Worm (Caenorhabditis elegans) whole organism, L2 larva: Measurements from ENCODE around the gene sre-29.
A peak's percentile ranks its signal among the peaks of the same experiment; 100 is the strongest.

Source experiments
- C34F6.9 ChIP-seq: fragments of 150-350 bp; optimal IDR thresholded peaks from 2 replicates; lab custom pipeline; 2014; ENCODE audit warnings: missing biosample characterization, missing genetic modification characterization
- Y55F3AM.14 ChIP-seq: fragments of 200-800 bp; sonication (Bioruptor generic); optimal IDR thresholded peaks from 2 replicates; lab custom pipeline; 2018; ENCODE audit warnings: mild to moderate bottlenecking, missing genetic modification characterization, missing compliant biosample characterization
- ZK546.5 ChIP-seq: sonication (generic microtip); optimal IDR thresholded peaks from 2 replicates; lab custom pipeline; 2017; ENCODE audit warnings: missing biosample characterization, missing genetic modification characterization
- alr-1 ChIP-seq: fragments of 150-350 bp; optimal IDR thresholded peaks from 2 replicates; lab custom pipeline; 2014; ENCODE audit warnings: missing biosample characterization, missing genetic modification characterization
- blmp-1 ChIP-seq: sonication (generic microtip); optimal IDR thresholded peaks from 2 replicates; lab custom pipeline; 2017; ENCODE audit warnings: missing genetic modification characterization, mild to moderate bottlenecking, missing compliant biosample characterization, antibody characterized with exemption, moderate library complexity; ENCODE audit not compliant: insufficient read depth
- ceh-16 ChIP-seq: fragments of 150-350 bp; optimal IDR thresholded peaks from 2 replicates; lab custom pipeline; 2014; ENCODE audit warnings: missing biosample characterization, missing genetic modification characterization
- ceh-82 ChIP-seq: fragments of 150-350 bp; optimal IDR thresholded peaks from 2 replicates; lab custom pipeline; 2014; ENCODE audit warnings: missing biosample characterization, missing genetic modification characterization
- crh-2 ChIP-seq: sonication (generic microtip); optimal IDR thresholded peaks from 2 replicates; lab custom pipeline; 2017; ENCODE audit warnings: missing biosample characterization, missing genetic modification characterization
- dmd-4 ChIP-seq: sonication (generic microtip); optimal IDR thresholded peaks from 2 replicates; lab custom pipeline; 2017; ENCODE audit warnings: missing biosample characterization, missing genetic modification characterization
- egl-27 ChIP-seq: sonication (generic microtip); optimal IDR thresholded peaks from 3 replicates; lab custom pipeline; 2017; ENCODE audit warnings: missing biosample characterization, missing genetic modification reagents, missing genetic modification characterization
- elt-3 ChIP-seq: sonication (generic microtip); optimal IDR thresholded peaks from 2 replicates; lab custom pipeline; 2017; ENCODE audit warnings: missing biosample characterization, missing genetic modification characterization
- fos-1 ChIP-seq: fragments of 150-350 bp; optimal IDR thresholded peaks from 2 replicates; lab custom pipeline; 2014; ENCODE audit warnings: missing biosample characterization, missing genetic modification characterization
- gmeb-1 ChIP-seq: fragments of 150-350 bp; optimal IDR thresholded peaks from 2 replicates; lab custom pipeline; 2014; ENCODE audit warnings: missing biosample characterization, missing genetic modification characterization
- lin-39 ChIP-seq: fragments of 150-350 bp; optimal IDR thresholded peaks from 2 replicates; lab custom pipeline; 2014; ENCODE audit warnings: missing biosample characterization, missing genetic modification reagents, missing genetic modification characterization
- lsy-2 ChIP-seq, 2 experiments: fragments of 150-350 bp in 1 of 2; sonication (generic microtip) in 1 of 2; optimal IDR thresholded peaks; 2 replicates each; lab custom pipeline; 2014 to 2017; ENCODE audit warnings: missing biosample characterization in 2 of 2, missing genetic modification characterization in 2 of 2
- nhr-10 ChIP-seq: sonication (generic microtip); optimal IDR thresholded peaks from 2 replicates; lab custom pipeline; 2017; ENCODE audit warnings: missing biosample characterization, missing genetic modification characterization
- nhr-11 ChIP-seq: fragments of 150-350 bp; optimal IDR thresholded peaks from 2 replicates; lab custom pipeline; 2014; ENCODE audit warnings: missing biosample characterization, missing genetic modification characterization
- nhr-12 ChIP-seq: fragments of 150-350 bp; optimal IDR thresholded peaks from 2 replicates; lab custom pipeline; 2014; ENCODE audit warnings: missing biosample characterization, missing genetic modification characterization
- nhr-129 ChIP-seq: fragments of 150-350 bp; optimal IDR thresholded peaks from 2 replicates; lab custom pipeline; 2014; ENCODE audit warnings: missing biosample characterization, missing genetic modification characterization
- nhr-21 ChIP-seq: fragments of 150-350 bp; optimal IDR thresholded peaks from 2 replicates; lab custom pipeline; 2014; ENCODE audit warnings: missing biosample characterization, missing genetic modification characterization
- nhr-237 ChIP-seq: fragments of 150-350 bp; optimal IDR thresholded peaks from 2 replicates; lab custom pipeline; 2014; ENCODE audit warnings: missing biosample characterization, missing genetic modification characterization
- nhr-25 ChIP-seq: fragments of 150-350 bp; sonication (generic microtip); optimal IDR thresholded peaks from 3 replicates; lab custom pipeline; 2014; ENCODE audit warnings: missing biosample characterization, missing genetic modification characterization
- nhr-6 ChIP-seq: fragments of 150-350 bp; optimal IDR thresholded peaks from 2 replicates; lab custom pipeline; 2014; ENCODE audit warnings: missing biosample characterization, missing genetic modification characterization
- nhr-77 ChIP-seq: fragments of 150-350 bp; optimal IDR thresholded peaks from 2 replicates; lab custom pipeline; 2014; ENCODE audit warnings: missing biosample characterization, missing genetic modification characterization
- sma-9 ChIP-seq, 2 experiments: fragments of 150-350 bp in 1 of 2; sonication (generic microtip) in 1 of 2; optimal IDR thresholded peaks; 2 replicates each; lab custom pipeline; 2014 to 2016; ENCODE audit warnings: missing genetic modification characterization in 2 of 2, mild to moderate bottlenecking in 1 of 2, missing biosample characterization in 1 of 2, missing compliant biosample characterization in 1 of 2, missing genetic modification reagents in 1 of 2, moderate library complexity in 1 of 2
- snpc-4 ChIP-seq: fragments of 150-350 bp; optimal IDR thresholded peaks from 2 replicates; lab custom pipeline; 2014; ENCODE audit warnings: missing biosample characterization, missing genetic modification characterization
- unc-55 ChIP-seq: fragments of 150-350 bp; sonication (generic microtip); optimal IDR thresholded peaks from 3 replicates; lab custom pipeline; 2014; ENCODE audit warnings: missing biosample characterization, missing genetic modification reagents, missing genetic modification characterization
- unc-62 ChIP-seq: fragments of 150-350 bp; optimal IDR thresholded peaks from 2 replicates; lab custom pipeline; 2014; ENCODE audit warnings: missing biosample characterization, missing genetic modification reagents, missing genetic modification characterization
- ztf-1 ChIP-seq: fragments of 200-800 bp; sonication (Bioruptor generic); conservative IDR thresholded peaks from 2 replicates; pipeline ENCODE4 v1.3.6; 2022; ENCODE audit warnings: missing genetic modification characterization, missing compliant biosample characterization
- ztf-4 ChIP-seq: fragments of 150-350 bp; optimal IDR thresholded peaks from 2 replicates; lab custom pipeline; 2014; ENCODE audit warnings: missing biosample characterization, missing genetic modification characterization

Gene sre-29

ce11 chrII:12420486-12420885 lies 18.8 kb upstream of the sre-29 start, which contains the start of gene sre-26:
Gene sre-26, minus strand, starts transcription at chrII:12420586.
- TF ChIP-seq nhr-10 (tag; lab: Kevin White, UChicago) (no peak), C34F6.9 (tag; lab: Kevin White, UChicago) (no peak), lin-39 (no peak), ZK546.5 (no peak), lsy-2 (tag; optimal IDR thresholded peaks at IDR 0.05; lab: Kevin White, UChicago) (no peak), dmd-4 (tag; lab: Kevin White, UChicago) (no peak), unc-55 (GFP tag; lab: Kevin White, UChicago) (no peak), nhr-129 (tag; lab: Kevin White, UChicago) (no peak), ztf-4 (no peak), ztf-1 (GFP tag; lab: Robert Waterston, UW) (no peak), crh-2 (no peak), nhr-11 (tag; lab: Kevin White, UChicago) (no peak), ceh-16 (tag; lab: Kevin White, UChicago) (no peak)

ce11 chrII:12417996-12418395 lies 16.3 kb upstream of the sre-29 start:
- TF ChIP-seq sma-9 (GFP tag; optimal IDR thresholded peaks at IDR 0.05; lab: Kevin White, UChicago) (peak; percentile 10), sma-9 (tag; optimal IDR thresholded peaks at IDR 0.05; lab: Kevin White, UChicago) (no peak), nhr-10 (tag; lab: Kevin White, UChicago) (no peak)

DNA sequence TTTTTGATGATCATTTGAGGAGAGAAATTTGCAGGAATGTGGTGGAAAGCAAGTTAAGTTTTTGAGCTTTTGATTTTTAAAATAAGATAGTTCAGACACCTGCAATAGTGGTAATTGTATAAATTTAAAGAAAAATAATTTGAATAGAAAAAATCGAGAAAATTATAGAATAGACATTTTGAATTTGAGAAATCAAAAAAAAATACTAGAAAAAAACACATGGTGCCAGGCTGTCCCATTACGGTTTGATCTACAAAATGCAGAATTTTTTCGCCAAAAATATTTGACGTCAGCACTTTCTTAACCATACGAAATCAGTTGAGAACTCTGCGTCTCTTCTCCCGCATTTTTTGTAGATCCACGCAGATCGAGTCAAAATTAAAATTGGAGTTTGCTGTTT lies 15.8 kb upstream of the sre-29 start, which contains the start of gene sre-27:
TSS of gene sre-27 (minus strand) at position 101 of the 400 bp plus-strand sequence.
- TF ChIP-seq unc-62 (no peak), fos-1 (tag; lab: Kevin White, UChicago) (no peak), C34F6.9 (tag; lab: Kevin White, UChicago) (no peak), nhr-25 (tag; lab: Kevin White, UChicago) (no peak), snpc-4 (tag; lab: Kevin White, UChicago) (no peak), nhr-11 (tag; lab: Kevin White, UChicago) (no peak), nhr-10 (tag; lab: Kevin White, UChicago) (no peak), nhr-77 (tag; lab: Kevin White, UChicago) (no peak), elt-3 (tag; lab: Kevin White, UChicago) (no peak)

ce11 chrII:12414805-12415204 lies 13.1 kb upstream of the sre-29 start, which contains the start of gene Y57A10C.11:
Gene Y57A10C.11, minus strand, starts transcription at chrII:12414905.
- TF ChIP-seq C34F6.9 (tag; lab: Kevin White, UChicago) (no peak), ztf-4 (no peak), unc-62 (no peak), nhr-21 (tag; lab: Kevin White, UChicago) (no peak), ceh-82 (no peak), nhr-77 (tag; lab: Kevin White, UChicago) (no peak), dmd-4 (tag; lab: Kevin White, UChicago) (no peak), snpc-4 (tag; lab: Kevin White, UChicago) (no peak)

DNA sequence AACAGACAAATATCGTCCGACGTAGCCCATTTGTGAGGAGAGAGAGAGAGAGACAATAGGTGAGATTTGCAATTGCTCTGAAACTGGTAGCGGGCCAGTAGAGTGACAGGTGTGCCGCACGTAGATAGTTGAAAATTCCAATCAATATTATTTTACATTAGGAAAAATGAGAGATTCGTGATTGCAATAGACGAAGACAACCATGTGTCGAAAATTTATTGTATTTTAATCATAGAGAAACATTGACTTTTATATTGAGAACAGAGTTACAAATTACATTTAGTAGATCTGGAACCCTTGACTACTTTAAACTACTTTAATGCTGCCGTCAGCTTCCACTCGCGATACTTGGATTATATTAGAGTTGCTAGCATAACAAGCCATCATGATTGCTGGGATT lies 10.7 kb upstream of the sre-29 start, which contains the start of gene Y57A10C.1:
TSS of gene Y57A10C.1 (minus strand) at position 101 of the 400 bp plus-strand sequence.
- no peak for TF ChIP-seq gmeb-1 (tag; lab: Kevin White, UChicago)
- TF ChIP-seq, all 48 proteins: peak for 0

- no peak for TF ChIP-seq sma-9 (GFP tag; optimal IDR thresholded peaks at IDR 0.05; lab: Kevin White, UChicago)
- no peak for TF ChIP-seq sma-9 (tag; optimal IDR thresholded peaks at IDR 0.05; lab: Kevin White, UChicago)
- TF ChIP-seq nhr-12 (tag; lab: Kevin White, UChicago), result no peak
Observed at ce11 chrII:12410107-12410506, 8.4 kb upstream of the sre-29 start, which contains the start of gene F57G9.3. Gene F57G9.3, minus strand, starts transcription at chrII:12410207.

DNA sequence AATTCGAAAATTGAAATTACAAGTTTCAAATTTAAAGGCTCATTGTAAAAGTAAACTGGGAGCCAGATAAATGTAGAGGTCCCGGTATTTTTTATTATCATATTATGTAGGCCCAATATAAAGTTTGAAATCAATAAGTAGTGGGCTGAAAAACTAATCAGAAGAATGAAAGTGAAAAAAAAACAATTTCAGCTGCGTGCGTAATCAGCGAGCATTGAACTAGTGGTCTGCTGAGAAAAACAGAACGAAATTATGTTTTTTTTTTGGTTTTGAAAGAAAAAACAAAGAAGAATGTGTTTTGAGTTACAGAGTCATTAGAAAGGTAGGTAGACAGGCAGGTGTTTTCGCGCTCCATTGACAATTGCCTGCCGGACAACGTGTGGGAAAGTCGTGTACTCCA lies 7.0 kb upstream of the sre-29 start, which contains the start of gene sre-31:
TSS of gene sre-31 (minus strand) at position 101 of the 400 bp plus-strand sequence.
- no peak for TF ChIP-seq ztf-4
- no peak for TF ChIP-seq nhr-237
- no peak for TF ChIP-seq nhr-11 (tag; lab: Kevin White, UChicago)
- no peak for TF ChIP-seq ceh-16 (tag; lab: Kevin White, UChicago)
- TF ChIP-seq blmp-1, result no peak
- TF ChIP-seq nhr-21 (tag; lab: Kevin White, UChicago), result no peak
- no peak for TF ChIP-seq Y55F3AM.14 (GFP tag; lab: Kevin White, UChicago)
- TF ChIP-seq nhr-6, result no peak
- no peak for TF ChIP-seq C34F6.9 (tag; lab: Kevin White, UChicago)
- TF ChIP-seq egl-27 (tag; lab: Kevin White, UChicago), result no peak
- TF ChIP-seq lin-39, result no peak
- no peak for TF ChIP-seq alr-1 (tag; lab: Kevin White, UChicago)
- TF ChIP-seq dmd-4 (tag; lab: Kevin White, UChicago), result no peak
